Worm (Caenorhabditis elegans): ENCODE results near the gene bgnt-1.2.

DNA sequence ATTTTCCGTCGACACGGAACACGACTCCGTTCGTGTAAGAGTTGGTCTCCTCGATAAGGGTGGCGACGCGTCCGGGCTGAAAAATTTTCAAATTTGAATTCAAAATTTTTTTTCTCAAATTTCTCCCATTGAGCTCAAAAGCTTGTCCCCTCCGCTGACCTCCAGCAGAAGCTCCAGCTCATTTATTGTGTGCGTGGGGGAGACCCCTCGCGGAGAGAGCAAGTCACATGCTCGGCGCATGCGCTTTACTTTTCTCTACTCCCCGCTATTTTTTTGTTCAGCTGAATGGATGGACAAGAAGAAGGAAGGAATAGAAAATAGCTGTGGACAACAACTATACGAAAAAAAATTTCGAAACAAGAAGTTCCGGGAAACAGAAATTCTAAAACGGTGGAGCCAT is 15.0 kb upstream of the bgnt-1.2 start:
- TF ChIP-seq nhr-10 (tag; optimal IDR thresholded peaks at IDR 0.05) (no peak), nhr-77 (tag; optimal IDR thresholded peaks at IDR 0.05) (no peak), ztf-4 (tag; optimal IDR thresholded peaks at IDR 0.05) (peak; percentile 29)
